Worm (Caenorhabditis elegans): ENCODE results near the gene aakg-4.
A peak's percentile ranks its signal among the peaks of the same experiment; 100 is the strongest.

The aakg-4 gene

DNA sequence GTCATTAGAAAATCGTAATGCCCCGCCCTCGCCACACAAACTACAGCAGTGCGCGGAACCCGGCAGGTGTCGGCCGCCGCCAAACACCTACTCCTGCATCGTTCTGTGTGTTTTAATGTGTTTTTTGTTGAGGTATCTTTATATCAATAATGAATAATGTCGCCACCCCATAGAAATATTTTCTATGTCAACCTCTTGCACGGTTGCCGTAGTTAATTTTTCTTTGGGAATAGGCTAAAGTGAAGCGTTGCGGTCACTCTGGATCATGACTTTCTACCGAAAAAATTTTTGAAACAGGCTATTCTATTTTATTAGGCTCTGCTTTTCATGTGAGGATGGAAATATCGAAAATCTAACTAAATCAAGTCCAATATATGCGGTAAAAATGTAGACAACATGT, 9.7 kb upstream of the aakg-4 start (continued):
- TF ChIP-seq D1046.2 (GFP tag; IDR thresholded peaks at IDR 0.05): no peak
- no peak for TF ChIP-seq fos-1 (tag; optimal IDR thresholded peaks at IDR 0.05)
- no peak for TF ChIP-seq T20F7.1 (GFP tag; optimal IDR thresholded peaks at IDR 0.05)
- TF ChIP-seq R02D3.7 (tag; optimal IDR thresholded peaks at IDR 0.05): no peak
- TF ChIP-seq lin-29 (GFP tag; IDR thresholded peaks at IDR 0.05): no peak
- TF ChIP-seq Y48G9A.11 (GFP tag; IDR thresholded peaks at IDR 0.05): no peak
- TF ChIP-seq pqm-1 (tag; optimal IDR thresholded peaks at IDR 0.05): no peak
- TF ChIP-seq F37D6.2 (tag; optimal IDR thresholded peaks at IDR 0.05): no peak
- peak; percentile 79; the same call in 1 of the 2 replicates for TF ChIP-seq snpc-1.2 (GFP tag; IDR thresholded peaks at IDR 0.05)
- TF ChIP-seq attf-4 (tag; optimal IDR thresholded peaks at IDR 0.05): no peak
- no peak for TF ChIP-seq nhr-11 (tag; optimal IDR thresholded peaks at IDR 0.05)
- TF ChIP-seq ZK337.2 (GFP tag; IDR thresholded peaks at IDR 0.05): no peak
- no peak for TF ChIP-seq jun-1 (tag; optimal IDR thresholded peaks at IDR 0.05)
- peak; percentile 86 for TF ChIP-seq snpc-4 (tag; optimal IDR thresholded peaks at IDR 0.05)
- no peak for TF ChIP-seq daf-19 (GFP tag; conservative IDR thresholded peaks at IDR 0.05)
- no peak for TF ChIP-seq ctbp-1 (GFP tag; IDR thresholded peaks at IDR 0.05)
- TF ChIP-seq lir-3 (tag; optimal IDR thresholded peaks at IDR 0.05): no peak
- TF ChIP-seq madf-9 (GFP tag; conservative IDR thresholded peaks at IDR 0.05): no peak
- no peak for TF ChIP-seq php-3 (GFP tag; IDR thresholded peaks at IDR 0.05)
- TF ChIP-seq ztf-7 (tag; optimal IDR thresholded peaks at IDR 0.05): no peak
- no peak for TF ChIP-seq nhr-25 (tag; optimal IDR thresholded peaks at IDR 0.05; ENCODE audit: borderline replicate concordance, insufficient read depth)
- no peak for TF ChIP-seq daf-12 (tag; optimal IDR thresholded peaks at IDR 0.05)
- TF ChIP-seq arid-1 (GFP tag; conservative IDR thresholded peaks at IDR 0.05): no peak
- TF ChIP-seq fkh-10 (GFP tag; optimal IDR thresholded peaks at IDR 0.05): no peak
- TF ChIP-seq saeg-2 (GFP tag; IDR thresholded peaks at IDR 0.05): no peak
- no peak for TF ChIP-seq ceh-62 (tag; optimal IDR thresholded peaks at IDR 0.05)
- TF ChIP-seq nhr-41 (GFP tag; IDR thresholded peaks at IDR 0.05): no peak
- TF ChIP-seq nhr-102 (tag; optimal IDR thresholded peaks at IDR 0.05): peak; percentile 66
- no peak for TF ChIP-seq lin-1 (GFP tag; IDR thresholded peaks at IDR 0.05)
- TF ChIP-seq T26A8.4 (GFP tag; IDR thresholded peaks at IDR 0.05): no peak; the same call in 1 of the 2 replicates
- TF ChIP-seq ceh-28 (tag; optimal IDR thresholded peaks at IDR 0.05): no peak
- TF ChIP-seq nhr-237 (tag; optimal IDR thresholded peaks at IDR 0.05): no peak
- TF ChIP-seq hlh-11 (tag; optimal IDR thresholded peaks at IDR 0.05): peak; percentile 24
- TF ChIP-seq ceh-20 (GFP tag; IDR thresholded peaks at IDR 0.05): no peak
- TF ChIP-seq F10B5.3 (tag; optimal IDR thresholded peaks at IDR 0.05): no peak
- no peak for TF ChIP-seq F44E2.7 (GFP tag; IDR thresholded peaks at IDR 0.05)
- TF ChIP-seq tra-1 (GFP tag; IDR thresholded peaks at IDR 0.05): no peak
- peak; percentile 94 for TF ChIP-seq aha-1 (tag)

DNA sequence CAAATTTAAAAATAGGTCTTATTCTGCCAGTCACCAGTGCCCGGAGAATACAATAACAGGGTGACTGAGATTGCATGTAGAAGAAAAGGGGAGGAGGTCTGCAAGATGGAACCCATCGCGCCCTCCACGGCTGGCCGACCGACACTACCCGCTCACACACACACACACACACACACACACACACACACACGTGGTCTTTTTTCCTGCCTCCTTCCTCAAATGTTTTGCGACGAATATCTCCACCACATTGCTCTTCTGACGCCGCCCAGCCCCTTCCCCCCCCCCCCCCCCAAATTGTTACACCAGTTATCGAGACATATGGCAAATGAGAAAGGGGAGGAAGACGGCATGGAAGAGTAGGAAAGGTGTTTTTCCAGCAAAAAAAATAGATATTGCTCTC, 2.6 kb upstream of the aakg-4 start:
- TF ChIP-seq lin-1 (GFP tag; IDR thresholded peaks at IDR 0.05) (no peak), unc-130 (GFP tag; optimal IDR thresholded peaks at IDR 0.05) (no peak), dpl-1 (GFP tag; optimal IDR thresholded peaks at IDR 0.05) (no peak), lin-39 (tag; optimal IDR thresholded peaks at IDR 0.05) (no peak), unc-62 (GFP tag; optimal IDR thresholded peaks at IDR 0.05 in 1 of 2) (peak in 1 of 2 experiments; percentile 24), unc-62 (tag; optimal IDR thresholded peaks at IDR 0.05) (no peak), dmd-9 (GFP tag; IDR thresholded peaks at IDR 0.05) (0 out of 2 replicates have a peak, but pooled peaks have one; percentile 21), zfp-3 (GFP tag; conservative IDR thresholded peaks at IDR 0.05) (no peak), jun-1 (tag; optimal IDR thresholded peaks at IDR 0.05) (no peak), zfp-2 (tag; optimal IDR thresholded peaks at IDR 0.05) (no peak), ceh-20 (GFP tag; IDR thresholded peaks at IDR 0.05) (0 out of 2 replicates have a peak, but pooled peaks have one; percentile 49), ceh-62 (tag; optimal IDR thresholded peaks at IDR 0.05) (no peak), mxl-3 (GFP tag; optimal IDR thresholded peaks at IDR 0.05) (peak; percentile 84), daf-16 (GFP tag; optimal IDR thresholded peaks at IDR 0.05) (peak in 1 of 2 experiments; percentile 7), daf-16 (tag; optimal IDR thresholded peaks at IDR 0.05) (no peak), mdl-1 (tag; optimal IDR thresholded peaks at IDR 0.05) (peak in 1 of 2 experiments; percentile 35), aha-1 (tag) (peak; percentile 51), lin-15B (tag; optimal IDR thresholded peaks at IDR 0.05) (no peak), hlh-30 (tag; optimal IDR thresholded peaks at IDR 0.05; ENCODE audit: insufficient read depth) (peak; percentile 49), snpc-1.2 (GFP tag; IDR thresholded peaks at IDR 0.05) (no peak), hmg-1.1 (GFP tag; IDR thresholded peaks at IDR 0.05) (peak; percentile 47), zip-11 (GFP tag; IDR thresholded peaks at IDR 0.05) (no peak)
